Fruit fly (Drosophila melanogaster) whole organism, embryonic: Measurements from ENCODE around the gene 7B2.

Experiments used
- C15 ChIP-seq: fragments of 200-800 bp; sonication (Bioruptor generic); IDR thresholded peaks from 3 replicates; pipeline ENCODE4 v1.3.6; 2022; ENCODE audit warnings: missing biosample characterization, missing genetic modification characterization
- CG10321 ChIP-seq: fragments of 200-800 bp; sonication (Bioruptor generic); IDR thresholded peaks from 2 replicates; pipeline ENCODE4 v1.3.6; 2022; ENCODE audit warnings: missing biosample characterization, missing genetic modification characterization
- CG10366 ChIP-seq: fragments of 200-800 bp; sonication (Bioruptor generic); IDR thresholded peaks from 2 replicates; pipeline ENCODE4 v1.3.6; 2022; ENCODE audit warnings: missing biosample characterization, missing genetic modification characterization
- CG11560 ChIP-seq: fragments of 200-800 bp; sonication (Bioruptor generic); IDR thresholded peaks from 3 replicates; pipeline ENCODE4 v1.3.6; 2022; ENCODE audit warnings: missing biosample characterization, missing genetic modification characterization
- CG11696 ChIP-seq: fragments of 200-800 bp; sonication (Bioruptor generic); IDR thresholded peaks from 2 replicates; pipeline ENCODE4 v1.3.6; 2022; ENCODE audit warnings: missing biosample characterization, missing genetic modification characterization
- CG12659 ChIP-seq: fragments of 200-800 bp; sonication (Bioruptor generic); optimal IDR thresholded peaks from 3 replicates; lab custom pipeline; 2017; ENCODE audit warnings: mild to moderate bottlenecking, missing biosample characterization, missing genetic modification reagents, missing genetic modification characterization
- CG13287 ChIP-seq: fragments of 200-800 bp; sonication (Bioruptor generic); IDR thresholded peaks from 2 replicates; pipeline ENCODE4 v1.3.6; 2022; ENCODE audit warnings: missing biosample characterization, missing genetic modification characterization; ENCODE audit not compliant: partially characterized antibody
- CG15011 ChIP-seq: fragments of 200-800 bp; sonication (Bioruptor generic); optimal IDR thresholded peaks from 3 replicates; lab custom pipeline; 2018; ENCODE audit warnings: missing biosample characterization, mild to moderate bottlenecking, missing genetic modification characterization
- CG15514 ChIP-seq: fragments of 200-800 bp; sonication (Bioruptor generic); optimal IDR thresholded peaks from 3 replicates; lab custom pipeline; 2017; ENCODE audit warnings: missing biosample characterization, missing genetic modification characterization, mild to moderate bottlenecking, moderate library complexity, missing genetic modification reagents
- CG17612 ChIP-seq: fragments of 200-800 bp; sonication (Bioruptor generic); IDR thresholded peaks from 2 replicates; pipeline ENCODE4 v1.3.6; 2022; ENCODE audit warnings: missing biosample characterization, missing genetic modification characterization
- CG2120 ChIP-seq: fragments of 200-800 bp; sonication (Bioruptor generic); optimal IDR thresholded peaks from 3 replicates; lab custom pipeline; 2016; ENCODE audit warnings: missing biosample characterization, missing genetic modification characterization
- CG31365 ChIP-seq: fragments of 200-800 bp; sonication (Bioruptor generic); optimal IDR thresholded peaks from 2 replicates; lab custom pipeline; 2018; ENCODE audit warnings: missing biosample characterization, mild to moderate bottlenecking, missing genetic modification characterization
- CG3163 ChIP-seq: fragments of 200-800 bp; sonication (Bioruptor generic); optimal IDR thresholded peaks from 3 replicates; lab custom pipeline; 2016; ENCODE audit warnings: missing biosample characterization, missing genetic modification characterization
- CG5245 ChIP-seq: fragments of 200-800 bp; sonication (Bioruptor generic); optimal IDR thresholded peaks from 3 replicates; lab custom pipeline; 2016; ENCODE audit warnings: missing biosample characterization, missing genetic modification characterization
- CG6689 ChIP-seq: fragments of 200-800 bp; sonication (Bioruptor generic); IDR thresholded peaks from 2 replicates; pipeline ENCODE4 v1.3.6; 2022; ENCODE audit warnings: missing biosample characterization, missing genetic modification characterization
- CG8359 ChIP-seq: fragments of 200-800 bp; sonication (Bioruptor generic); optimal IDR thresholded peaks from 2 replicates; lab custom pipeline; 2017; ENCODE audit warnings: missing biosample characterization, mild to moderate bottlenecking, missing genetic modification characterization, borderline replicate concordance
- CG9797 ChIP-seq: fragments of 200-800 bp; sonication (Bioruptor generic); optimal IDR thresholded peaks from 3 replicates; lab custom pipeline; 2018; ENCODE audit warnings: missing biosample characterization, mild to moderate bottlenecking, missing genetic modification characterization
- CoRest ChIP-seq: fragments of 200-800 bp; sonication (Bioruptor generic); optimal IDR thresholded peaks from 3 replicates; lab custom pipeline; 2018; ENCODE audit warnings: missing biosample characterization, mild to moderate bottlenecking, missing genetic modification characterization, moderate library complexity
- Dbx ChIP-seq: fragments of 200-800 bp; sonication (Bioruptor generic); IDR thresholded peaks from 3 replicates; pipeline ENCODE4 v1.3.6; 2022; ENCODE audit warnings: missing biosample characterization, missing genetic modification characterization
- Dfd ChIP-seq, 2 experiments: fragments of >200 bp; optimal IDR thresholded peaks; 2 replicates each; lab custom pipeline; 2017; ENCODE audit warnings: missing biosample characterization in 2 of 2, missing genetic modification characterization in 2 of 2
- H15 ChIP-seq: fragments of 200-800 bp; sonication (Bioruptor generic); IDR thresholded peaks from 3 replicates; pipeline ENCODE4 v1.3.6; 2022; ENCODE audit warnings: missing biosample characterization, missing genetic modification characterization
- HHEX ChIP-seq: fragments of 200-800 bp; sonication (Bioruptor generic); optimal IDR thresholded peaks from 3 replicates; lab custom pipeline; 2017; ENCODE audit warnings: missing biosample characterization, mild to moderate bottlenecking, missing genetic modification characterization, missing genetic modification reagents
- HLH54F ChIP-seq: fragments of 200-800 bp; sonication (Bioruptor generic); optimal IDR thresholded peaks from 3 replicates; lab custom pipeline; 2016; ENCODE audit warnings: missing biosample characterization, missing genetic modification characterization
- HLHmδ ChIP-seq: fragments of 200-800 bp; sonication (Bioruptor generic); optimal IDR thresholded peaks from 2 replicates; lab custom pipeline; 2018; ENCODE audit warnings: missing biosample characterization, mild to moderate bottlenecking, missing genetic modification characterization, moderate library complexity
- Hr3 ChIP-seq: fragments of 200-800 bp; sonication (Bioruptor generic); optimal IDR thresholded peaks from 3 replicates; lab custom pipeline; 2016; ENCODE audit warnings: missing biosample characterization, missing genetic modification characterization
- NFAT ChIP-seq: fragments of 200-800 bp; sonication (Bioruptor generic); IDR thresholded peaks from 2 replicates; pipeline ENCODE4 v1.3.6; 2022; ENCODE audit warnings: missing biosample characterization, missing genetic modification characterization
- Neu2 ChIP-seq: fragments of 200-800 bp; sonication (Bioruptor generic); optimal IDR thresholded peaks from 3 replicates; lab custom pipeline; 2016; ENCODE audit warnings: missing biosample characterization, missing genetic modification characterization, borderline replicate concordance
- Stat92E ChIP-seq, 3 experiments: fragments of >200 bp in 2 of 3; fragments of 200-800 bp in 1 of 3; sonication (Bioruptor generic) in 1 of 3; optimal IDR thresholded peaks; 2 replicates each; lab custom pipeline; 2017 to 2019; ENCODE audit warnings: missing biosample characterization in 3 of 3, missing genetic modification characterization in 3 of 3, mild to moderate bottlenecking in 1 of 3, moderate library complexity in 1 of 3
- Vsx1 ChIP-seq: fragments of 200-800 bp; sonication (Bioruptor generic); optimal IDR thresholded peaks from 2 replicates; lab custom pipeline; 2017; ENCODE audit warnings: missing biosample characterization, mild to moderate bottlenecking, missing genetic modification characterization, missing genetic modification reagents
- al ChIP-seq: fragments of 200-800 bp; sonication (Bioruptor generic); IDR thresholded peaks from 2 replicates; pipeline ENCODE4 v1.3.6; 2022; ENCODE audit warnings: missing biosample characterization, missing genetic modification characterization
- ash1 ChIP-seq: fragments of 200-800 bp; sonication (Bioruptor generic); optimal IDR thresholded peaks from 2 replicates; lab custom pipeline; 2018; ENCODE audit warnings: missing biosample characterization, mild to moderate bottlenecking, missing genetic modification characterization
- bab2 ChIP-seq: fragments of 200-800 bp; sonication (Bioruptor generic); optimal IDR thresholded peaks from 2 replicates; lab custom pipeline; 2016; ENCODE audit warnings: missing biosample characterization, missing genetic modification characterization
- bbx ChIP-seq: fragments of 200-800 bp; sonication (Bioruptor generic); IDR thresholded peaks from 2 replicates; pipeline ENCODE4 v1.3.6; 2022; ENCODE audit warnings: missing biosample characterization, missing genetic modification characterization; ENCODE audit not compliant: partially characterized antibody
- bsh ChIP-seq, 2 experiments: fragments of 200-800 bp; sonication (Bioruptor generic); optimal IDR thresholded peaks; 2 replicates each; lab custom pipeline; 2017 to 2018; ENCODE audit warnings: mild to moderate bottlenecking in 2 of 2, missing biosample characterization in 2 of 2, missing genetic modification characterization in 2 of 2, moderate library complexity in 1 of 2
- croc ChIP-seq: fragments of 200-800 bp; sonication (Bioruptor generic); conservative IDR thresholded peaks from 3 replicates; pipeline ENCODE4 v1.3.6; 2022; ENCODE audit warnings: missing biosample characterization, missing genetic modification characterization
- dmrt11E ChIP-seq: fragments of 200-800 bp; sonication (Bioruptor generic); optimal IDR thresholded peaks from 3 replicates; lab custom pipeline; 2018; ENCODE audit warnings: missing biosample characterization, mild to moderate bottlenecking, missing genetic modification characterization, moderate library complexity
- grn ChIP-seq: fragments of 200-800 bp; sonication (Bioruptor generic); optimal IDR thresholded peaks from 3 replicates; lab custom pipeline; 2017; ENCODE audit warnings: missing biosample characterization, missing genetic modification characterization
- hbn ChIP-seq: fragments of 200-800 bp; sonication (Bioruptor generic); IDR thresholded peaks from 2 replicates; pipeline ENCODE4 v1.3.6; 2022; ENCODE audit warnings: missing biosample characterization, missing genetic modification characterization; ENCODE audit not compliant: partially characterized antibody
- jigr1 ChIP-seq: fragments of 200-800 bp; sonication (Bioruptor generic); IDR thresholded peaks from 3 replicates; pipeline ENCODE4 v1.3.6; 2022; ENCODE audit warnings: missing biosample characterization, missing genetic modification characterization
- seq ChIP-seq: fragments of 200-800 bp; sonication (Bioruptor generic); IDR thresholded peaks from 2 replicates; pipeline ENCODE4 v1.3.6; 2022; ENCODE audit warnings: missing biosample characterization, missing genetic modification characterization
- sob ChIP-seq: fragments of 200-800 bp; sonication (Bioruptor generic); IDR thresholded peaks from 2 replicates; pipeline ENCODE4 v1.3.6; 2022; ENCODE audit warnings: missing biosample characterization, missing genetic modification characterization
- sug ChIP-seq: fragments of 200-800 bp; optimal IDR thresholded peaks from 2 replicates; lab custom pipeline; 2019; ENCODE audit warnings: missing biosample characterization, mild to moderate bottlenecking, missing genetic modification characterization, moderate library complexity
- tgo ChIP-seq: fragments of 200-800 bp; sonication (Bioruptor generic); IDR thresholded peaks from 3 replicates; pipeline ENCODE4 v1.3.6; 2022; ENCODE audit warnings: missing biosample characterization, missing genetic modification characterization
- tin ChIP-seq: fragments of 200-800 bp; sonication (Bioruptor generic); optimal IDR thresholded peaks from 3 replicates; lab custom pipeline; 2016; ENCODE audit warnings: missing biosample characterization, missing genetic modification characterization
- trem ChIP-seq: fragments of 200-800 bp; optimal IDR thresholded peaks from 3 replicates; lab custom pipeline; 2019; ENCODE audit warnings: missing biosample characterization, mild to moderate bottlenecking, missing genetic modification characterization, moderate library complexity
- z ChIP-seq: fragments of 200-800 bp; sonication (Bioruptor generic); IDR thresholded peaks from 3 replicates; pipeline ENCODE4 v1.3.6; 2022; ENCODE audit warnings: missing biosample characterization, missing genetic modification characterization

7B2 gene

dm6 chr3R:5368170-5368781 lies 8.3 kb upstream of the 7B2 start, which contains the start of gene Cerk (continued):
- peak; percentile 65 for TF ChIP-seq NFAT
- TF ChIP-seq HLHmδ (GFP tag; lab: Kevin White, UChicago): peak; percentile 67
- peak; percentile 8; the same call in 1 of the 3 replicates for TF ChIP-seq CG11560
- TF ChIP-seq CG11696: no peak
- peak; percentile 57 for TF ChIP-seq bbx (GFP tag; lab: Robert Waterston, UW)
- peak; percentile 76 for TF ChIP-seq CG13287
- no peak for TF ChIP-seq Vsx1 (GFP tag; lab: Kevin White, UChicago)
- TF ChIP-seq Hr3: peak; percentile 19
- peak; percentile 62 for TF ChIP-seq CoRest (tag; lab: Kevin White, UChicago)
- peak; percentile 41 for TF ChIP-seq hbn (GFP tag; lab: Robert Waterston, UW)
- TF ChIP-seq grn (GFP tag; lab: Kevin White, UChicago): no peak
- TF ChIP-seq CG10321 (GFP tag; lab: Robert Waterston, UW): no peak
- no peak for TF ChIP-seq tin (GFP tag; lab: Kevin White, UChicago)
- no peak for TF ChIP-seq CG8359 (GFP tag; lab: Kevin White, UChicago)
- TF ChIP-seq Stat92E (GFP tag; optimal IDR thresholded peaks at IDR 0.05; lab: Kevin White, UChicago): peak in 1 of 3 experiments; percentile 68
- peak; percentile 20 for TF ChIP-seq trem (tag; lab: Kevin White, UChicago)
- peak; percentile 28 for TF ChIP-seq CG3163 (GFP tag; lab: Kevin White, UChicago)
- TF ChIP-seq CG12659 (GFP tag; lab: Kevin White, UChicago): peak; percentile 64
- TF ChIP-seq HHEX (GFP tag; lab: Kevin White, UChicago): no peak
- TF ChIP-seq ash1 (GFP tag; lab: Kevin White, UChicago): no peak
- peak; percentile 73 for TF ChIP-seq Dbx (GFP tag; lab: Robert Waterston, UW)
- TF ChIP-seq CG6689 (GFP tag; lab: Robert Waterston, UW): no peak
- no peak for TF ChIP-seq C15 (GFP tag; lab: Robert Waterston, UW)
- TF ChIP-seq Neu2 (GFP tag; lab: Kevin White, UChicago): no peak
- TF ChIP-seq CG9797: peak; percentile 91
- TF ChIP-seq tgo: no peak
- peak; percentile 28 for TF ChIP-seq HLH54F
- TF ChIP-seq al (GFP tag; lab: Robert Waterston, UW): peak; percentile 41; the same call in 1 of the 2 replicates
- no peak for TF ChIP-seq CG5245 (GFP tag; lab: Kevin White, UChicago)
- no peak for TF ChIP-seq Dfd (GFP tag; optimal IDR thresholded peaks at IDR 0.05; lab: Kevin White, UChicago)
- peak; percentile 22 for TF ChIP-seq bab2 (GFP tag; lab: Kevin White, UChicago)
- no peak for TF ChIP-seq CG15011 (GFP tag; lab: Kevin White, UChicago)
- peak in 1 of 2 experiments; percentile 10 for TF ChIP-seq bsh (GFP tag; optimal IDR thresholded peaks at IDR 0.05; lab: Kevin White, UChicago)
- 0 out of 3 replicates have a peak, but pooled peaks have one; percentile 8 for TF ChIP-seq H15 (GFP tag; lab: Robert Waterston, UW)
- TF ChIP-seq sob (GFP tag; lab: Robert Waterston, UW): peak; percentile 75
- TF ChIP-seq croc (GFP tag; lab: Robert Waterston, UW): no peak
- TF ChIP-seq CG2120: peak; percentile 64
- TF ChIP-seq CG31365 (tag; lab: Kevin White, UChicago): no peak
- no peak for TF ChIP-seq CG17612 (GFP tag; lab: Robert Waterston, UW)
- TF ChIP-seq CG15514 (GFP tag; lab: Kevin White, UChicago): peak; percentile 75
- TF ChIP-seq sug (tag; lab: Kevin White, UChicago): peak; percentile 32
- no peak for TF ChIP-seq z (GFP tag; lab: Robert Waterston, UW)
- TF ChIP-seq CG10366 (GFP tag; lab: Robert Waterston, UW): peak; percentile 34; the same call in 1 of the 2 replicates
- no peak for TF ChIP-seq seq
- TF ChIP-seq jigr1: no peak
- no peak for TF ChIP-seq dmrt11E (tag; lab: Kevin White, UChicago)
